Fruit fly (Drosophila melanogaster) whole organism, embryonic: ENCODE data around the gene CG15336.

Source experiments
- CG1024 ChIP-seq: fragments of 200-800 bp; sonication (Bioruptor generic); IDR thresholded peaks from 2 replicates; pipeline ENCODE4 v1.3.6; 2022; ENCODE audit warnings: missing biosample characterization, missing genetic modification characterization
- CG10274 ChIP-seq: fragments of 200-800 bp; sonication (Bioruptor generic); optimal IDR thresholded peaks from 3 replicates; lab custom pipeline; 2017; ENCODE audit warnings: missing biosample characterization, mild to moderate bottlenecking, missing genetic modification characterization
- CG11723 ChIP-seq: fragments of 200-800 bp; sonication (Bioruptor generic); optimal IDR thresholded peaks from 2 replicates; lab custom pipeline; 2017; ENCODE audit warnings: missing biosample characterization, mild to moderate bottlenecking, missing genetic modification characterization
- CG12236 ChIP-seq: fragments of 200-800 bp; sonication (Bioruptor generic); optimal IDR thresholded peaks from 2 replicates; lab custom pipeline; 2016; ENCODE audit warnings: missing biosample characterization, missing genetic modification characterization
- CG12299 ChIP-seq: fragments of 200-800 bp; sonication (Bioruptor generic); optimal IDR thresholded peaks from 2 replicates; lab custom pipeline; 2018; ENCODE audit warnings: missing biosample characterization, mild to moderate bottlenecking, missing genetic modification characterization
- CG14860 ChIP-seq: fragments of 200-800 bp; sonication (Bioruptor generic); IDR thresholded peaks from 3 replicates; pipeline ENCODE4 v1.3.6; 2022; ENCODE audit warnings: missing biosample characterization, missing genetic modification characterization; ENCODE audit not compliant: partially characterized antibody
- CG15479 ChIP-seq: fragments of 200-800 bp; sonication (Bioruptor generic); optimal IDR thresholded peaks from 3 replicates; lab custom pipeline; 2019; ENCODE audit warnings: missing biosample characterization, mild to moderate bottlenecking, missing genetic modification characterization, moderate library complexity
- CG15601 ChIP-seq: fragments of 200-800 bp; sonication (Bioruptor generic); optimal IDR thresholded peaks from 3 replicates; lab custom pipeline; 2019; ENCODE audit warnings: missing biosample characterization, mild to moderate bottlenecking, missing genetic modification characterization, moderate library complexity
- CG16815 ChIP-seq: fragments of 200-800 bp; sonication (Bioruptor generic); optimal IDR thresholded peaks from 3 replicates; lab custom pipeline; 2017; ENCODE audit warnings: missing biosample characterization, mild to moderate bottlenecking, missing genetic modification characterization
- CG17361 ChIP-seq: fragments of 200-800 bp; sonication (Bioruptor generic); IDR thresholded peaks from 3 replicates; pipeline ENCODE4 v1.3.6; 2022; ENCODE audit warnings: missing biosample characterization, missing genetic modification characterization
- CG17612 ChIP-seq: fragments of 200-800 bp; sonication (Bioruptor generic); IDR thresholded peaks from 2 replicates; pipeline ENCODE4 v1.3.6; 2022; ENCODE audit warnings: missing biosample characterization, missing genetic modification characterization
- CG30403 ChIP-seq: fragments of 200-800 bp; sonication (Bioruptor generic); optimal IDR thresholded peaks from 3 replicates; lab custom pipeline; 2016; ENCODE audit warnings: missing biosample characterization, missing genetic modification characterization
- CG32767 ChIP-seq: fragments of 200-800 bp; sonication (Bioruptor generic); IDR thresholded peaks from 2 replicates; pipeline ENCODE4 v1.3.6; 2022; ENCODE audit warnings: missing biosample characterization, missing genetic modification characterization
- CG4617 ChIP-seq: fragments of 200-800 bp; sonication (Bioruptor generic); optimal IDR thresholded peaks from 3 replicates; lab custom pipeline; 2016; ENCODE audit warnings: missing biosample characterization, missing genetic modification characterization, borderline replicate concordance
- CG9437 ChIP-seq: fragments of 200-800 bp; sonication (Bioruptor generic); optimal IDR thresholded peaks from 2 replicates; lab custom pipeline; 2018; ENCODE audit warnings: missing biosample characterization, mild to moderate bottlenecking, missing genetic modification characterization
- Dad ChIP-seq: fragments of 200-800 bp; sonication (Bioruptor generic); optimal IDR thresholded peaks from 3 replicates; lab custom pipeline; 2016; ENCODE audit warnings: missing biosample characterization, missing genetic modification characterization
- Dek ChIP-seq: fragments of 200-800 bp; sonication (Bioruptor generic); optimal IDR thresholded peaks from 3 replicates; lab custom pipeline; 2019; ENCODE audit warnings: missing biosample characterization, mild to moderate bottlenecking, missing genetic modification characterization, moderate library complexity
- Ets97D ChIP-seq: fragments of 200-800 bp; sonication (Bioruptor generic); optimal IDR thresholded peaks from 3 replicates; lab custom pipeline; 2016; ENCODE audit warnings: missing biosample characterization, missing genetic modification characterization
- HmgD ChIP-seq: fragments of 200-800 bp; sonication (Bioruptor generic); optimal IDR thresholded peaks from 3 replicates; lab custom pipeline; 2016; ENCODE audit warnings: missing biosample characterization, missing genetic modification characterization
- Kr ChIP-seq: fragments of 200-800 bp; sonication (Bioruptor generic); optimal IDR thresholded peaks from 2 replicates; lab custom pipeline; 2017; ENCODE audit warnings: missing biosample characterization, mild to moderate bottlenecking, missing genetic modification characterization
- Lhr ChIP-seq: fragments of 200-800 bp; sonication (Bioruptor generic); optimal IDR thresholded peaks from 3 replicates; lab custom pipeline; 2017; ENCODE audit warnings: mild to moderate bottlenecking, missing biosample characterization, missing genetic modification reagents, missing genetic modification characterization
- MBD-R2 ChIP-seq: fragments of 200-800 bp; sonication (Bioruptor generic); IDR thresholded peaks from 2 replicates; pipeline ENCODE4 v1.3.6; 2022; ENCODE audit warnings: missing biosample characterization, missing genetic modification characterization
- Med ChIP-seq: fragments of 200-800 bp; sonication (Bioruptor generic); peaks from one replicate; lab custom pipeline; 2016; ENCODE audit warnings: missing biosample characterization, missing genetic modification characterization, mild to moderate bottlenecking, inconsistent platforms, moderate library complexity
- Meics ChIP-seq: fragments of 200-800 bp; sonication (Bioruptor generic); optimal IDR thresholded peaks from 2 replicates; lab custom pipeline; 2017; ENCODE audit warnings: missing biosample characterization, mild to moderate bottlenecking, missing genetic modification characterization
- Mes4 ChIP-seq: fragments of 200-800 bp; sonication (Bioruptor generic); optimal IDR thresholded peaks from 2 replicates; lab custom pipeline; 2016; ENCODE audit warnings: missing biosample characterization, missing genetic modification characterization
- Oaz ChIP-seq: fragments of 200-800 bp; sonication (Bioruptor generic); IDR thresholded peaks from 2 replicates; pipeline ENCODE4 v1.3.6; 2022; ENCODE audit warnings: missing biosample characterization, missing genetic modification characterization
- Oli ChIP-seq: fragments of 200-800 bp; sonication (Bioruptor generic); optimal IDR thresholded peaks from 2 replicates; lab custom pipeline; 2018; ENCODE audit warnings: missing biosample characterization, mild to moderate bottlenecking, missing genetic modification characterization, moderate library complexity
- Sin3A ChIP-seq: fragments of >200 bp; optimal IDR thresholded peaks from 2 replicates; lab custom pipeline; 2018
- Taf1 ChIP-seq: fragments of 200-800 bp; sonication (Bioruptor generic); IDR thresholded peaks from 2 replicates; pipeline ENCODE4 v1.3.6; 2022; ENCODE audit warnings: missing biosample characterization, missing genetic modification characterization
- Trl ChIP-seq, 3 experiments: fragments of >200 bp in 2 of 3; fragments of 200-800 bp in 1 of 3; sonication (Bioruptor generic) in 1 of 3; optimal IDR thresholded peaks; 2 replicates in 1 of 3; 3 replicates in 2 of 3; lab custom pipeline; 2016 to 2017; ENCODE audit warnings: missing biosample characterization in 1 of 3, missing genetic modification characterization in 1 of 3
- ap ChIP-seq: fragments of 200-800 bp; sonication (Bioruptor generic); IDR thresholded peaks from 2 replicates; pipeline ENCODE4 v1.3.6; 2022; ENCODE audit warnings: missing biosample characterization, missing genetic modification characterization
- chn ChIP-seq: fragments of 200-800 bp; sonication (Bioruptor generic); optimal IDR thresholded peaks from 2 replicates; lab custom pipeline; 2016; ENCODE audit warnings: missing biosample characterization, missing genetic modification characterization
- dati ChIP-seq: fragments of 200-800 bp; sonication (Bioruptor generic); IDR thresholded peaks from 2 replicates; pipeline ENCODE4 v1.3.6; 2022; ENCODE audit warnings: missing biosample characterization, missing genetic modification characterization
- emc ChIP-seq: fragments of 200-800 bp; sonication (Bioruptor generic); optimal IDR thresholded peaks from 2 replicates; lab custom pipeline; 2016; ENCODE audit warnings: missing biosample characterization, missing genetic modification characterization
- en ChIP-seq: fragments of 200-800 bp; sonication (Bioruptor generic); optimal IDR thresholded peaks from 2 replicates; lab custom pipeline; 2016; ENCODE audit warnings: missing biosample characterization, missing genetic modification characterization
- grau ChIP-seq: fragments of 200-800 bp; optimal IDR thresholded peaks from 3 replicates; lab custom pipeline; 2019; ENCODE audit warnings: missing biosample characterization, mild to moderate bottlenecking, missing genetic modification characterization, moderate library complexity
- hkb ChIP-seq, 2 experiments: fragments of 200-800 bp in 1 of 2; fragments of >200 bp in 1 of 2; sonication (Bioruptor generic) in 1 of 2; IDR thresholded peaks in 1 of 2; optimal IDR thresholded peaks in 1 of 2; 2 replicates each; pipeline versions ENCODE4 v1.3.6 to Lab custom; 2017 to 2022; ENCODE audit warnings: missing biosample characterization in 1 of 2, missing genetic modification characterization in 1 of 2
- kah ChIP-seq: fragments of 200-800 bp; sonication (Bioruptor generic); optimal IDR thresholded peaks from 2 replicates; lab custom pipeline; 2018; ENCODE audit warnings: missing biosample characterization, mild to moderate bottlenecking, missing genetic modification characterization
- lov ChIP-seq, 2 experiments: fragments of 200-800 bp in 1 of 2; fragments of >200 bp in 1 of 2; sonication (Bioruptor generic) in 1 of 2; IDR thresholded peaks in 1 of 2; optimal IDR thresholded peaks in 1 of 2; 2 replicates in 1 of 2; 3 replicates in 1 of 2; pipeline versions ENCODE4 v1.3.6 to Lab custom; 2017 to 2022; ENCODE audit warnings: missing biosample characterization in 1 of 2, missing genetic modification characterization in 1 of 2
- nom ChIP-seq: fragments of 200-800 bp; sonication (Bioruptor generic); optimal IDR thresholded peaks from 2 replicates; lab custom pipeline; 2017; ENCODE audit warnings: missing biosample characterization, missing genetic modification characterization, mild to moderate bottlenecking, moderate library complexity, missing genetic modification reagents
- pho ChIP-seq: fragments of 200-800 bp; sonication (Bioruptor generic); optimal IDR thresholded peaks from 2 replicates; lab custom pipeline; 2016; ENCODE audit warnings: missing biosample characterization, missing genetic modification characterization
- phol ChIP-seq: fragments of 200-800 bp; sonication (Bioruptor generic); optimal IDR thresholded peaks from 3 replicates; lab custom pipeline; 2018; ENCODE audit warnings: missing biosample characterization, mild to moderate bottlenecking, missing genetic modification characterization, moderate library complexity
- pum ChIP-seq: fragments of 200-800 bp; sonication (Bioruptor generic); optimal IDR thresholded peaks from 2 replicates; lab custom pipeline; 2016; ENCODE audit warnings: missing biosample characterization, missing genetic modification characterization
- shn ChIP-seq: fragments of 200-800 bp; sonication (Bioruptor generic); optimal IDR thresholded peaks from 3 replicates; lab custom pipeline; 2016; ENCODE audit warnings: missing biosample characterization, missing genetic modification characterization
- slou ChIP-seq: fragments of 200-800 bp; sonication (Bioruptor generic); optimal IDR thresholded peaks from 3 replicates; lab custom pipeline; 2016; ENCODE audit warnings: missing biosample characterization, missing genetic modification characterization
- tio ChIP-seq: fragments of 200-800 bp; sonication (Bioruptor generic); optimal IDR thresholded peaks from 2 replicates; lab custom pipeline; 2017; ENCODE audit warnings: missing biosample characterization, missing genetic modification characterization, inconsistent platforms
- toy ChIP-seq: fragments of 200-800 bp; sonication (Bioruptor generic); IDR thresholded peaks from 2 replicates; pipeline ENCODE4 v1.3.6; 2022; ENCODE audit warnings: missing biosample characterization, missing genetic modification characterization
- tx ChIP-seq: fragments of 200-800 bp; sonication (Bioruptor generic); optimal IDR thresholded peaks from 2 replicates; lab custom pipeline; 2016; ENCODE audit warnings: missing biosample characterization, missing genetic modification characterization
- unc-4 ChIP-seq: fragments of 200-800 bp; sonication (Bioruptor generic); IDR thresholded peaks from 2 replicates; pipeline ENCODE4 v1.3.6; 2022; ENCODE audit warnings: missing biosample characterization, missing genetic modification characterization; ENCODE audit not compliant: partially characterized antibody
- vvl ChIP-seq: fragments of 200-800 bp; sonication (Bioruptor generic); IDR thresholded peaks from 2 replicates; pipeline ENCODE4 v1.3.6; 2022; ENCODE audit warnings: missing biosample characterization, missing genetic modification characterization
- zf30C ChIP-seq: fragments of 200-800 bp; sonication (Bioruptor generic); optimal IDR thresholded peaks from 3 replicates; lab custom pipeline; 2018; ENCODE audit warnings: missing biosample characterization, mild to moderate bottlenecking, missing genetic modification characterization

Gene CG15336

DNA sequence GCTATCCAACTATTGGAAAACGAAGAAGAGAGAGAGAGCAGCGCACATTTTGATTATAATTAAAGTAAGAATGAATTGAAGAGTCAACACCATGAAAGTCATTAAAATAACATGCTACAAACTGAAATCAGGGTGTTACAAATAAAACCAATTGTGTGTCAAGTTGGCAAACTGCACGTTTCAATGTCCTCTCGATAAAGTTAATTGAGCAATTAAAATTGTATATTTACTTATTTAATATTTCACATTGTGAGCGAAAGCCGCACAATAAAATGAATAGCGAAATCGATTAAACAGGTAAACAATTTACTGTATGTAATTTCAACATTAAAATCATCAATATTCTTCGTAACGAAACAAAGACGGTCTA lies 48.4 kb downstream of the CG15336 start (continued):
- TF ChIP-seq HmgD (no peak), CG30403 (GFP tag; lab: Kevin White, UChicago) (peak; percentile 27), CG11723 (GFP tag; lab: Kevin White, UChicago) (peak; percentile 4), kah (GFP tag; lab: Kevin White, UChicago) (no peak), grau (peak; percentile 39), Taf1 (GFP tag; lab: Robert Waterston, UW) (no peak), tx (GFP tag; lab: Kevin White, UChicago) (no peak), nom (no peak), pum (GFP tag; lab: Kevin White, UChicago) (no peak), lov (optimal IDR thresholded peaks at IDR 0.05; lab: Kevin White, UChicago) (no peak), lov (GFP tag; IDR thresholded peaks at IDR 0.05; lab: Robert Waterston, UW) (no peak), Dad (GFP tag; lab: Kevin White, UChicago) (no peak), CG32767 (no peak), CG1024 (GFP tag; lab: Robert Waterston, UW) (no peak), ap (GFP tag; lab: Robert Waterston, UW) (no peak), unc-4 (no peak), Kr (GFP tag; lab: Kevin White, UChicago) (no peak), CG12236 (GFP tag; lab: Kevin White, UChicago) (no peak), Oaz (GFP tag; lab: Robert Waterston, UW) (no peak), Sin3A (lab: Kevin White, UChicago) (no peak), Trl (optimal IDR thresholded peaks at IDR 0.05; lab: Kevin White, UChicago) (no peak), Trl (GFP tag; optimal IDR thresholded peaks at IDR 0.05; lab: Kevin White, UChicago) (no peak), CG15479 (GFP tag; lab: Kevin White, UChicago) (no peak), CG12299 (tag; lab: Kevin White, UChicago) (no peak), CG14860 (GFP tag; lab: Robert Waterston, UW) (no peak), vvl (no peak), MBD-R2 (no peak), emc (no peak), zf30C (GFP tag; lab: Kevin White, UChicago) (no peak), CG10274 (GFP tag; lab: Kevin White, UChicago) (no peak), Ets97D (GFP tag; lab: Kevin White, UChicago) (no peak), tio (GFP tag; lab: Kevin White, UChicago) (peak; percentile 56), Meics (GFP tag; lab: Kevin White, UChicago) (peak; percentile 30), en (GFP tag; lab: Kevin White, UChicago) (no peak), chn (GFP tag; lab: Kevin White, UChicago) (no peak), CG17612 (no peak), CG17361 (GFP tag; lab: Robert Waterston, UW) (no peak; the same call in 2 of the 3 replicates), dati (GFP tag; lab: Robert Waterston, UW) (no peak), CG16815 (GFP tag; lab: Kevin White, UChicago) (peak; percentile 2), toy (GFP tag; lab: Robert Waterston, UW) (no peak), Mes4 (GFP tag; lab: Kevin White, UChicago) (no peak), pho (GFP tag; lab: Kevin White, UChicago) (no peak), slou (no peak), shn (GFP tag; lab: Kevin White, UChicago) (no peak), Lhr (GFP tag; lab: Kevin White, UChicago) (no peak), CG4617 (GFP tag; lab: Kevin White, UChicago) (no peak), Dek (tag; lab: Kevin White, UChicago) (no peak), CG15601 (tag; lab: Kevin White, UChicago) (no peak), hkb (optimal IDR thresholded peaks at IDR 0.05; lab: Kevin White, UChicago) (no peak), hkb (GFP tag; IDR thresholded peaks at IDR 0.05; lab: Robert Waterston, UW) (no peak), Oli (tag; lab: Kevin White, UChicago) (peak; percentile 1), phol (tag; lab: Kevin White, UChicago) (peak; percentile 28), Med (GFP tag; lab: Kevin White, UChicago) (peak; percentile 34), CG9437 (GFP tag; lab: Kevin White, UChicago) (peak; percentile 44)
